Worm (Caenorhabditis elegans): Measurements from ENCODE around the gene vars-1.

Gene vars-1

DNA sequence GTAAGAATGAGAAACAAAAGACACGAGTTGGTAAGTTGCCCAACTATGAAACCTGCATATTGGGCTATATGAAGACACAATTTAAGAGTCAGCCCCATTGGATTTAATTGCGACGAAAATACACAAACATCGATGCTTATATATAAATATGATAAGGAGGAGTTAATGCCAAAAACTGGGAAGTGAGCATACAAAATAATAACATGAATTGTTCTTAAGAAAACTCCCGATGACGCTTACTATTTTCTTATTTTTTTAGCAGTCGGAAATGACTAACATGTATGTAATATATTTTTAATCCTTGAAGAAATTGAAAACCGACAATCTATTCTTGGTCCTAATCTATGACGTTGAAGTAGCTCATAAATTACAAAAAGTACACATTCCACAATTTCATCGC is 40.8 kb downstream of the vars-1 start, which contains the start of gene str-144:
TSS of gene str-144 (minus strand) at position 101 of the 400 bp plus-strand sequence.
- no peak for TF ChIP-seq dao-5 (tag; optimal IDR thresholded peaks at IDR 0.05)
- TF ChIP-seq him-1 (tag; optimal IDR thresholded peaks at IDR 0.05), result no peak
- TF ChIP-seq W03F9.2 (tag; optimal IDR thresholded peaks at IDR 0.05), result no peak

DNA sequence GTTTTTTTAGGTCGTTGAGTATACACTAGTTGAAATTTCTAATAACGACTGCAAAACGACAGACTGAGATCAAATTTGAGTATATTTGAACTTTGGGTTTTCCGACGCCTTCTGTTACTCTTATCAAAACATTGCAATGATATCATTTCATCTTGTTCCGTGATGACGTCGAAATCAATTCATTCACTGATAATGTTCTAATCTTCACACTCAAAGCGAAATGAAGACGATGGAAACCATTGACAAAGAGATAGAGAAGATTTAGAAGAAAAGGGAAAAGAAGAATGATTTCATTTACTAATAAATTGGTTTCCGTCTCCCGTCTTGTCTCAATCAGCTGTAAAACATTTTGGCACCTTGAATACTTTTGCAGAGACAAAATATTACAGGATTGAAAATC is 42.0 kb downstream of the vars-1 start:
- no peak for TF ChIP-seq W03F9.2 (tag; optimal IDR thresholded peaks at IDR 0.05)
- no peak for TF ChIP-seq dao-5 (tag; optimal IDR thresholded peaks at IDR 0.05)
- TF ChIP-seq him-1 (tag; optimal IDR thresholded peaks at IDR 0.05), result no peak

ce11 chrV:8075712-8076111 is 44.5 kb downstream of the vars-1 start, which contains the start of gene catp-3:
Gene catp-3, plus strand, starts transcription at chrV:8076012.
- no peak for TF ChIP-seq dao-5 (tag; optimal IDR thresholded peaks at IDR 0.05)
- no peak for TF ChIP-seq W03F9.2 (tag; optimal IDR thresholded peaks at IDR 0.05)
- TF ChIP-seq him-1 (tag; optimal IDR thresholded peaks at IDR 0.05), result no peak

ce11 chrV:8079813-8080212 is 48.6 kb downstream of the vars-1 start:
- TF ChIP-seq W03F9.2 (tag; optimal IDR thresholded peaks at IDR 0.05) (no peak), dao-5 (tag; optimal IDR thresholded peaks at IDR 0.05) (no peak), him-1 (tag; optimal IDR thresholded peaks at IDR 0.05) (no peak)

DNA sequence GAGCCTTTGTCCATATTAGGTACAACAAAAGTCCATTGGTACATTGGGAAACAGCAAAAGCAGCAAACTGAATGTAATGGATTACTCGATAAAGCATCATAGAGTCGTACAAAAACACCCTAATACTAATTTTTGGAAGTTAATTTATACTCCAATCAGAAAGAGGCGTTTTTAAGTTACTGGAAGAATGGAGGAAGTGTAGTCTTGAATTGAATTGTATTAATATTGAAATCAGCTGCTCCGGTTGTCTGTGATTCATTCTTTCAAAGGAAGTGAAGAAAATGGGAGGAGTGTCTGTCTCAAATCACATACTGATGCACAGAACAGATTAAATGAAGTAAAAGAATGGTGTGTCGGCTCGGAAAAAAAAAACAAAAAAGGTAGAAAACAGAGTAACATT is 50.4 kb downstream of the vars-1 start, which contains the start of gene str-131:
TSS of gene str-131 (minus strand) at position 101 of the 400 bp plus-strand sequence.
- no peak for TF ChIP-seq dao-5 (tag; optimal IDR thresholded peaks at IDR 0.05)
- no peak for TF ChIP-seq him-1 (tag; optimal IDR thresholded peaks at IDR 0.05)
- TF ChIP-seq W03F9.2 (tag; optimal IDR thresholded peaks at IDR 0.05), result no peak
